Worm (Caenorhabditis elegans) whole organism, L1 larva: ENCODE measurements around the gene oac-3.

ENCODE experiments used
- C04F5.9 ChIP-seq: sonication (generic microtip); optimal IDR thresholded peaks from 2 replicates; lab custom pipeline; 2016; ENCODE audit warnings: missing genetic modification characterization, missing compliant biosample characterization
- F16B12.6 ChIP-seq: fragments of 150-350 bp; optimal IDR thresholded peaks from 2 replicates; lab custom pipeline; 2014; ENCODE audit warnings: missing biosample characterization, missing genetic modification characterization
- aly-2 ChIP-seq: fragments of 150-350 bp; optimal IDR thresholded peaks from 2 replicates; lab custom pipeline; 2014; ENCODE audit warnings: missing biosample characterization, missing genetic modification characterization
- ama-1 ChIP-seq: fragments of 150-350 bp; optimal IDR thresholded peaks from 2 replicates; lab custom pipeline; 2014
- blmp-1 ChIP-seq: fragments of 150-350 bp; optimal IDR thresholded peaks from 2 replicates; lab custom pipeline; 2014; ENCODE audit warnings: missing biosample characterization, missing genetic modification characterization
- ceh-8 ChIP-seq: fragments of 200-800 bp; sonication (Bioruptor generic); optimal IDR thresholded peaks from 2 replicates; lab custom pipeline; 2018; ENCODE audit warnings: mild to moderate bottlenecking, missing genetic modification characterization, moderate library complexity, missing compliant biosample characterization
- ceh-82 ChIP-seq, 3 experiments: fragments of 150-350 bp in 1 of 3; sonication (generic microtip) in 2 of 3; optimal IDR thresholded peaks; 2 replicates each; lab custom pipeline; 2014 to 2017; ENCODE audit warnings: missing biosample characterization in 3 of 3, missing genetic modification characterization in 3 of 3
- ceh-88 ChIP-seq: fragments of 200-800 bp; sonication (Bioruptor generic); IDR thresholded peaks from 2 replicates; pipeline ENCODE4 v1.3.6; 2022; ENCODE audit warnings: missing genetic modification characterization, missing compliant biosample characterization
- ceh-90 ChIP-seq: sonication (generic microtip); optimal IDR thresholded peaks from 2 replicates; lab custom pipeline; 2016; ENCODE audit warnings: missing genetic modification characterization, missing compliant biosample characterization
- ces-1 ChIP-seq: fragments of 150-350 bp; optimal IDR thresholded peaks from 2 replicates; lab custom pipeline; 2014; ENCODE audit warnings: missing biosample characterization, missing genetic modification reagents, missing genetic modification characterization
- dsc-1 ChIP-seq: sonication (generic microtip); optimal IDR thresholded peaks from 2 replicates; lab custom pipeline; 2016; ENCODE audit warnings: mild to moderate bottlenecking, missing genetic modification characterization, missing compliant biosample characterization
- efl-1 ChIP-seq, 4 experiments: fragments of 150-350 bp; optimal IDR thresholded peaks in 3 of 4; peaks in 1 of 4; 1 replicate in 1 of 4; 2 replicates in 3 of 4; lab custom pipeline; 2014; ENCODE audit warnings: missing biosample characterization in 2 of 4, missing genetic modification characterization in 2 of 4, missing genetic modification reagents in 2 of 4
- efl-3 ChIP-seq: fragments of 200-800 bp; sonication (Bioruptor generic); optimal IDR thresholded peaks from 2 replicates; lab custom pipeline; 2018; ENCODE audit warnings: mild to moderate bottlenecking, missing genetic modification characterization, missing compliant biosample characterization
- egl-13 ChIP-seq: sonication (generic microtip); optimal IDR thresholded peaks from 2 replicates; lab custom pipeline; 2016; ENCODE audit warnings: missing genotype, missing genetic modification reagents, missing genetic modification characterization, missing compliant biosample characterization
- elt-2 ChIP-seq: sonication (generic microtip); optimal IDR thresholded peaks from 2 replicates; lab custom pipeline; 2016; ENCODE audit warnings: missing genetic modification characterization, mild to moderate bottlenecking, inconsistent platforms, missing compliant biosample characterization, missing genetic modification reagents
- fkh-8 ChIP-seq: sonication (generic microtip); optimal IDR thresholded peaks from 2 replicates; lab custom pipeline; 2016; ENCODE audit warnings: mild to moderate bottlenecking, missing genetic modification characterization, missing compliant biosample characterization
- fos-1 ChIP-seq: fragments of 150-350 bp; optimal IDR thresholded peaks from 2 replicates; lab custom pipeline; 2014; ENCODE audit warnings: missing biosample characterization, missing genetic modification characterization
- grh-1 ChIP-seq: fragments of 200-800 bp; sonication (Bioruptor generic); IDR thresholded peaks from 2 replicates; pipeline ENCODE4 v1.3.6; 2022; ENCODE audit warnings: missing genetic modification reagents, missing genetic modification characterization, missing compliant biosample characterization
- hlh-17 ChIP-seq: fragments of 200-800 bp; sonication (Bioruptor generic); optimal IDR thresholded peaks from 2 replicates; lab custom pipeline; 2018; ENCODE audit warnings: missing genetic modification characterization, mild to moderate bottlenecking, missing compliant biosample characterization, moderate library complexity, borderline replicate concordance
- lin-15B ChIP-seq: fragments of 150-350 bp; sonication (generic microtip); optimal IDR thresholded peaks from 3 replicates; lab custom pipeline; 2014; ENCODE audit warnings: missing biosample characterization, missing genetic modification characterization
- lin-35 ChIP-seq, 2 experiments: fragments of 150-350 bp; optimal IDR thresholded peaks; 2 replicates each; lab custom pipeline; 2014; ENCODE audit warnings: missing biosample characterization in 2 of 2, missing genetic modification characterization in 2 of 2, missing genetic modification reagents in 2 of 2
- lir-3 ChIP-seq: sonication (generic microtip); optimal IDR thresholded peaks from 2 replicates; lab custom pipeline; 2016; ENCODE audit warnings: mild to moderate bottlenecking, missing genetic modification characterization, moderate library complexity, missing compliant biosample characterization; ENCODE audit not compliant: poor library complexity
- mef-2 ChIP-seq: fragments of 150-350 bp; optimal IDR thresholded peaks from 2 replicates; lab custom pipeline; 2014; ENCODE audit warnings: missing biosample characterization, missing genetic modification characterization
- nhr-11 ChIP-seq: fragments of 150-350 bp; optimal IDR thresholded peaks from 2 replicates; lab custom pipeline; 2014; ENCODE audit warnings: missing biosample characterization, missing genetic modification characterization
- nhr-12 ChIP-seq: sonication (generic microtip); optimal IDR thresholded peaks from 2 replicates; lab custom pipeline; 2017; ENCODE audit warnings: missing biosample characterization, missing genetic modification characterization
- nhr-19 ChIP-seq: fragments of 200-800 bp; sonication (Bioruptor generic); conservative IDR thresholded peaks from 2 replicates; pipeline ENCODE4 v1.3.6; 2022; ENCODE audit warnings: missing genetic modification characterization, missing compliant biosample characterization
- nhr-20 ChIP-seq: sonication (generic microtip); optimal IDR thresholded peaks from 2 replicates; lab custom pipeline; 2016; ENCODE audit warnings: mild to moderate bottlenecking, missing genetic modification characterization, missing compliant biosample characterization
- nhr-28 ChIP-seq: fragments of 150-350 bp; optimal IDR thresholded peaks from 2 replicates; lab custom pipeline; 2014; ENCODE audit warnings: missing biosample characterization, missing genetic modification characterization
- nhr-71 ChIP-seq: sonication (generic microtip); optimal IDR thresholded peaks from 2 replicates; lab custom pipeline; 2016; ENCODE audit warnings: mild to moderate bottlenecking, missing genetic modification characterization, moderate library complexity, missing compliant biosample characterization
- nhr-76 ChIP-seq: sonication (generic microtip); optimal IDR thresholded peaks from 2 replicates; lab custom pipeline; 2017; ENCODE audit warnings: missing biosample characterization, missing genetic modification characterization
- nhr-77 ChIP-seq: fragments of 150-350 bp; optimal IDR thresholded peaks from 2 replicates; lab custom pipeline; 2014; ENCODE audit warnings: missing biosample characterization, missing genetic modification characterization
- nhr-85 ChIP-seq: sonication (generic microtip); peaks from one replicate; lab custom pipeline; 2016; ENCODE audit warnings: missing genetic modification characterization, inconsistent platforms, missing compliant biosample characterization
- nhr-90 ChIP-seq: sonication (generic microtip); optimal IDR thresholded peaks from 2 replicates; lab custom pipeline; 2016; ENCODE audit warnings: mild to moderate bottlenecking, missing genetic modification characterization, missing compliant biosample characterization; ENCODE audit not compliant: poor library complexity
- pag-3 ChIP-seq: sonication (generic microtip); optimal IDR thresholded peaks from 2 replicates; lab custom pipeline; 2017; ENCODE audit warnings: missing genetic modification characterization, mild to moderate bottlenecking, missing compliant biosample characterization, antibody characterized with exemption, borderline replicate concordance; ENCODE audit not compliant: insufficient read depth
- pax-3 ChIP-seq: fragments of 200-800 bp; sonication (Bioruptor generic); optimal IDR thresholded peaks from 2 replicates; lab custom pipeline; 2018; ENCODE audit warnings: mild to moderate bottlenecking, missing genetic modification characterization, moderate library complexity, missing compliant biosample characterization
- pqm-1 ChIP-seq: sonication (generic microtip); optimal IDR thresholded peaks from 3 replicates; lab custom pipeline; 2017; ENCODE audit warnings: missing biosample characterization, missing genetic modification characterization
- rnt-1 ChIP-seq: sonication (generic microtip); optimal IDR thresholded peaks from 2 replicates; lab custom pipeline; 2016; ENCODE audit warnings: mild to moderate bottlenecking, missing genetic modification characterization, moderate library complexity, missing compliant biosample characterization
- skn-1 ChIP-seq: fragments of 150-350 bp; optimal IDR thresholded peaks from 2 replicates; lab custom pipeline; 2014; ENCODE audit warnings: missing biosample characterization, missing genetic modification characterization
- snu-23 ChIP-seq: sonication (generic microtip); optimal IDR thresholded peaks from 2 replicates; lab custom pipeline; 2016; ENCODE audit warnings: missing genetic modification characterization, missing compliant biosample characterization
- sup-37 ChIP-seq: fragments of 200-800 bp; sonication (Bioruptor generic); optimal IDR thresholded peaks from 2 replicates; lab custom pipeline; 2018; ENCODE audit warnings: mild to moderate bottlenecking, missing genetic modification characterization, missing compliant biosample characterization
- swsn-7 ChIP-seq: sonication (generic microtip); optimal IDR thresholded peaks from 2 replicates; lab custom pipeline; 2016; ENCODE audit warnings: missing genetic modification characterization, missing compliant biosample characterization
- unc-86 ChIP-seq: sonication (generic microtip); optimal IDR thresholded peaks from 2 replicates; lab custom pipeline; 2016; ENCODE audit warnings: missing genetic modification characterization, missing compliant biosample characterization
- xbp-1 ChIP-seq: sonication (generic microtip); optimal IDR thresholded peaks from 2 replicates; lab custom pipeline; 2016; ENCODE audit warnings: missing genetic modification characterization, missing compliant biosample characterization
- zag-1 ChIP-seq: fragments of 150-350 bp; optimal IDR thresholded peaks from 2 replicates; lab custom pipeline; 2014; ENCODE audit warnings: missing biosample characterization, missing genetic modification characterization
- zip-4 ChIP-seq: fragments of 200-800 bp; sonication (Bioruptor generic); optimal IDR thresholded peaks from 2 replicates; lab custom pipeline; 2018; ENCODE audit warnings: mild to moderate bottlenecking, missing genetic modification characterization, moderate library complexity, missing compliant biosample characterization

Gene oac-3

ce11 chrV:13889516-13889915 is 9.8 kb upstream of the oac-3 start, which contains the start of gene spp-12:
TSS of gene spp-12 (plus strand) at chrV:13889816.
- TF ChIP-seq efl-1 (optimal IDR thresholded peaks at IDR 0.05; lab: Kevin White, UChicago): no peak
- peak in 1 of 2 experiments; percentile 6 for TF ChIP-seq efl-1 (GFP tag; optimal IDR thresholded peaks at IDR 0.05 in 1 of 2; lab: Kevin White, UChicago)
- TF ChIP-seq zip-4: no peak

- TF ChIP-seq nhr-90 (tag; lab: Kevin White, UChicago) (no peak), elt-2 (tag; lab: Kevin White, UChicago) (no peak), swsn-7 (tag; lab: Kevin White, UChicago) (no peak)
Observed at ce11 chrV:13890473-13890872, 8.8 kb upstream of the oac-3 start, which contains the start of gene lbp-8. TSS of gene lbp-8 (plus strand) at chrV:13890773.

DNA sequence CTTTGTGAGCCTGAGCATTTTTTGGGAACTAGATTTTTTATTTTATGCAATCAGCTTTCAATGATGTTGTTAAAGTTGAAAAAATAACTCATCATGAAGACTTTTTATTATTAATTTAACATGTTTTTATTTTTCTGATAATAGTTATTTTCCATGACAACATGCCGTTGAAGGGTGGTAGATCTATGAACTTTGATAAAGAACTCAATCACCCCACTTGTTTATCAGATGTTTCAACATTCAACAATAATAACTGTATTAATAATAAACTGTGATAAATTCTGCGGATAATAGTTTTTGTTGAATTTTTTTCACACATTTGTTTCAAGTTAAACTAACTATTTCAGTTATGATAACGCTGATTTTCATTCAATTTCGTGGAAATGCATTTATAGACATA is 7.8 kb upstream of the oac-3 start:
- TF ChIP-seq efl-3 (GFP tag; lab: Kevin White, UChicago) (no peak), pqm-1 (tag; lab: Kevin White, UChicago) (no peak), C04F5.9 (tag; lab: Kevin White, UChicago) (no peak), rnt-1 (tag; lab: Kevin White, UChicago) (no peak), nhr-11 (no peak), nhr-19 (GFP tag; lab: Robert Waterston, UW) (0 out of 2 replicates have a peak, but pooled peaks have one; percentile 13), fos-1 (tag; lab: Kevin White, UChicago) (no peak), lin-15B (tag; lab: Kevin White, UChicago) (no peak), ceh-88 (GFP tag; lab: Robert Waterston, UW) (no peak), xbp-1 (no peak), lin-35 (GFP tag; optimal IDR thresholded peaks at IDR 0.05; lab: Kevin White, UChicago) (no peak), nhr-12 (no peak), zag-1 (tag; lab: Kevin White, UChicago) (no peak), aly-2 (no peak), nhr-20 (tag; lab: Kevin White, UChicago) (peak; percentile 33), pag-3 (tag; lab: Kevin White, UChicago) (no peak), ceh-8 (no peak), egl-13 (no peak), unc-86 (no peak), zip-4 (no peak), fkh-8 (tag; lab: Kevin White, UChicago) (no peak), nhr-71 (tag; lab: Kevin White, UChicago) (peak; percentile 40), nhr-77 (no peak), grh-1 (GFP tag; lab: Robert Waterston, UW) (no peak), nhr-76 (tag; lab: Kevin White, UChicago) (no peak), sup-37 (no peak), nhr-85 (peak; percentile 63), blmp-1 (no peak), dsc-1 (tag; lab: Kevin White, UChicago) (no peak), elt-2 (tag; lab: Kevin White, UChicago) (peak; percentile 59)

ce11 chrV:13892457-13893375 is 6.6 kb upstream of the oac-3 start, which contains the start of gene sptl-3:
TSS of gene sptl-3 (plus strand) at chrV:13893325.
- TF ChIP-seq skn-1: peak; percentile 48
- no peak for TF ChIP-seq ceh-90 (tag; lab: Kevin White, UChicago)
- peak; percentile 65 for TF ChIP-seq snu-23 (GFP tag; lab: Kevin White, UChicago)
- TF ChIP-seq mef-2 (tag; lab: Kevin White, UChicago): no peak
- no peak for TF ChIP-seq ama-1 (lab: Kevin White, UChicago)
- peak; percentile 53 for TF ChIP-seq nhr-19 (GFP tag; lab: Robert Waterston, UW)
- peak; percentile 43 for TF ChIP-seq rnt-1 (tag; lab: Kevin White, UChicago)
- no peak for TF ChIP-seq lir-3 (tag; lab: Kevin White, UChicago)
- TF ChIP-seq pqm-1 (tag; lab: Kevin White, UChicago): no peak
- TF ChIP-seq hlh-17 (GFP tag; lab: Kevin White, UChicago): no peak
- no peak for TF ChIP-seq F16B12.6 (tag; lab: Kevin White, UChicago)
- TF ChIP-seq unc-86: no peak
- TF ChIP-seq nhr-85: peak; percentile 77
- no peak for TF ChIP-seq egl-13
- TF ChIP-seq ces-1 (GFP tag; lab: Kevin White, UChicago): no peak
- TF ChIP-seq pax-3: no peak
- no peak for TF ChIP-seq zip-4
- TF ChIP-seq ceh-82 (tag; optimal IDR thresholded peaks at IDR 0.05; lab: Kevin White, UChicago): no peak
- TF ChIP-seq nhr-28: no peak
- peak; percentile 68 for TF ChIP-seq nhr-20 (tag; lab: Kevin White, UChicago)
